Fruit fly (Drosophila melanogaster) whole organism: ENCODE data around the gene rdo.

Experiments
- Dll ChIP-seq: fragments of >200 bp; optimal IDR thresholded peaks from 2 replicates; lab custom pipeline; 2017
- EcR ChIP-seq, 2 experiments: fragments of >200 bp; optimal IDR thresholded peaks; 2 replicates each; lab custom pipeline; 2017; ENCODE audit warnings: missing biosample characterization in 2 of 2, missing genetic modification characterization in 2 of 2, missing genetic modification reagents in 2 of 2
- pan ChIP-seq: fragments of >200 bp; optimal IDR thresholded peaks from 2 replicates; lab custom pipeline; 2017
- usp ChIP-seq: fragments of >200 bp; optimal IDR thresholded peaks from 2 replicates; lab custom pipeline; 2017; ENCODE audit warnings: missing biosample characterization, missing genetic modification characterization, mixed read lengths

DNA sequence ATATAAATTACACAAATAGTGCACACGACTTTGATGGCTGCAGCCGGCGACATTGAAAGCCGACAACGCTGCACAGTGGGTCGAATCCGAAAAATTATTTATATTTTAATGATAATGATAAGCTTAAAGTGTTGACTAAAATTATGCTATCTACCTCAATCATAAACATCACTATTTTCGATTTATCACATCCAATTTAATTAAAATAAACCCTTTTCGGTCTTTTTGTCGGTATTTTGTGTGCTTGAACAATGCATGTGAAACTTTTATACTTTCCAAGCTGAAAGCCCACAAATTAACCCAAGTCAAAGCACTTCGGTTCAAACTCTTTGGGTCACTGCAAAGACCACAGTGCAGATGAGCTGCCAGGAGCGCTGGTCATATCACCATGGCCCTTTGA, 6.7 kb upstream of the rdo start:
- TF ChIP-seq usp (GFP tag; lab: Kevin White, UChicago), result no peak
- no peak for TF ChIP-seq Dll
- no peak for TF ChIP-seq pan (lab: Kevin White, UChicago)
- no peak for TF ChIP-seq EcR (GFP tag; optimal IDR thresholded peaks at IDR 0.05; lab: Kevin White, UChicago)
